Worm (Caenorhabditis elegans) whole organism, mixed stage, embryonic: Measurements from ENCODE around the gene lin-49.

Experiments
- drap-1 ChIP-seq: fragments of 200-800 bp; sonication (Bioruptor generic); optimal IDR thresholded peaks from 3 replicates; lab custom pipeline; 2018; ENCODE audit warnings: mild to moderate bottlenecking, missing genetic modification characterization, missing compliant biosample characterization
- lin-13 ChIP-seq: fragments of 150-350 bp; optimal IDR thresholded peaks from 2 replicates; lab custom pipeline; 2014; ENCODE audit warnings: missing biosample characterization, missing genetic modification characterization
- lsy-2 ChIP-seq: fragments of 150-350 bp; optimal IDR thresholded peaks from 2 replicates; lab custom pipeline; 2014; ENCODE audit warnings: missing biosample characterization, missing genetic modification characterization
- nhr-237 ChIP-seq: fragments of 150-350 bp; optimal IDR thresholded peaks from 2 replicates; lab custom pipeline; 2014; ENCODE audit warnings: missing biosample characterization, missing genetic modification characterization

DNA sequence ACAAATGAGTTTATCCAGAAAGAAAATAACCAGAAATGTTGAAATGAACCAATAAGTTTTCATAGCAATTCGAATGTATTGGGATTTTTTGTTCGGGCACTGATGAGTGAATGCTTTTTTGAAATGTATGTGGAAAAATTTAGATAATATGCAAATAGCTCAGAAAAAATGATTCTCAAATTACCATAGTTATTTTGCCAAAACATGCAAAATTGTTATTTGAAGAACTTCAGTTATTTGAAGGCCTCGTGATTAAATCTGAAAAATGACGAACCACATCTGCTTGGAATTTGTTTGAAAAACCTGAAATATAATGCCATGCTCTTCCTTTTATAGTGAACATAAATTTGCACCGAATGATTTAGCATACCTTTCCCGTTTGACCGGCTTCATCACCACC lies 37.6 kb downstream of the lin-49 start, which contains the start of gene C49C8.6:
- TF ChIP-seq drap-1 (GFP tag; lab: Kevin White, UChicago), result no peak
- TF ChIP-seq lin-13 (tag; lab: Kevin White, UChicago), result no peak
- no peak for TF ChIP-seq nhr-237 (tag; lab: Kevin White, UChicago)
- TF ChIP-seq lsy-2 (tag; lab: Kevin White, UChicago), result no peak
